Worm (Caenorhabditis elegans) whole organism, young adult: ENCODE measurements around the gene pes-10.

Experiments
- aptf-2 ChIP-seq: fragments of 200-800 bp; sonication (Bioruptor generic); conservative IDR thresholded peaks from 2 replicates; pipeline ENCODE4 v1.3.6; 2022; ENCODE audit warnings: missing genetic modification reagents, missing genetic modification characterization, missing compliant biosample characterization
- hmg-20 ChIP-seq: fragments of 200-800 bp; sonication (Bioruptor generic); IDR thresholded peaks from 2 replicates; pipeline ENCODE4 v1.3.6; 2022; ENCODE audit warnings: missing genetic modification reagents, missing genetic modification characterization, missing compliant biosample characterization
- pha-4 ChIP-seq: fragments of 150-350 bp; sonication (generic microtip); optimal IDR thresholded peaks from 2 replicates; lab custom pipeline; 2014; ENCODE audit warnings: missing biosample characterization, missing genetic modification reagents, missing genetic modification characterization
- sea-2 ChIP-seq: fragments of 200-800 bp; sonication (Bioruptor generic); IDR thresholded peaks from 2 replicates; pipeline ENCODE4 v1.3.6; 2022; ENCODE audit warnings: missing genetic modification characterization, missing compliant biosample characterization

DNA sequence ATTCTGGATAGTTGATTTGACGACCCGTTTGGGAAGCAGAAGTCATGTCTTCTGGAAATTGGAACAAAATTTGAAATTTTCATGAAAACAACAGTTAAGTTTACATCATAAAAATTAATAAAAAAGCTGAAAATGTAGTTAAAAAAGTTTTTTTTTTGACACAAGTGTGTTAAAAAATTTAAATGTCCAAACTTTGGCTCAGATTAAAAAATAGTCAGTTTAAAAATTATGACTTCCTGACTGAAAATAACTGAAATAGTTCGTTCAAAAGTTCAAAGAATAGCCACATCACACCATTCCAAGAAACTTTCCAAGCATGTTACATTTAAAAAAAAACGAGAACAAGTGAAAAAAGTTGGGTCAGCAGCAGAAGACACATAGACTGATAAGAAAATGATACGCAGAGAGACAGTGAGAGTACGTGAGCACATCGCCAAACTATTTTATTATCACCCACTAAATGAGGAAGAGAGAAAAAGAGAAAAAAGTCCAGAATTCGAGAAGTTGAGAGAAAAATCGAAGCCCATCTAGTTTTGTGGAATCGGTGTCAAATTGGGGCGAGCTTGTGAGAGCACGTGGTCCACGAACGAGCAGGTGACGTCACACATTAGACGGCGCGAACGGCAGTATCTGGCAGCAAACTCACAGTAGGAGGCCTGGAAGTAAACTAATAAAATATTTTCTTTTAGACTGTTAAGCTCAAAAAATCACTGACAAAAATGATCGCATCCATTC, 31.1 kb downstream of the pes-10 start, which contains the start of gene acl-7:
- TF ChIP-seq sea-2 (GFP tag; lab: Robert Waterston, UW) (no peak), hmg-20 (GFP tag; lab: Robert Waterston, UW) (no peak), pha-4 (tag; lab: Kevin White, UChicago) (no peak), aptf-2 (GFP tag; lab: Robert Waterston, UW) (no peak)
